Worm (Caenorhabditis elegans): ENCODE measurements around the gene str-10.

- no peak for TF ChIP-seq T22C8.4 (GFP tag; IDR thresholded peaks at IDR 0.05)
- no peak for TF ChIP-seq klf-2 (GFP tag; conservative IDR thresholded peaks at IDR 0.05)
- TF ChIP-seq ref-1 (GFP tag; conservative IDR thresholded peaks at IDR 0.05) = no peak
- TF ChIP-seq cog-1 (tag; optimal IDR thresholded peaks at IDR 0.05) = no peak
- no peak for TF ChIP-seq tab-1 (GFP tag; IDR thresholded peaks at IDR 0.05)
- TF ChIP-seq ztf-29 (GFP tag; IDR thresholded peaks at IDR 0.05) = no peak
- no peak for TF ChIP-seq med-1 (GFP tag; optimal IDR thresholded peaks at IDR 0.05; ENCODE audit: insufficient read depth)
Observed at ce11 chrX:13082326-13082725, at the start of gene str-10.
